Worm (Caenorhabditis elegans) whole organism, L4 larva: ENCODE measurements around the gene atrn-1.

Source experiments
- aly-2 ChIP-seq: sonication (generic microtip); optimal IDR thresholded peaks from 2 replicates; lab custom pipeline; 2018; ENCODE audit warnings: missing biosample characterization, missing genetic modification characterization
- arid-1 ChIP-seq: fragments of 200-800 bp; sonication (Bioruptor generic); conservative IDR thresholded peaks from 2 replicates; pipeline ENCODE4 v1.3.6; 2022; ENCODE audit warnings: missing genetic modification reagents, missing genetic modification characterization, missing compliant biosample characterization
- ces-1 ChIP-seq: fragments of 150-350 bp; sonication (generic microtip); optimal IDR thresholded peaks from 4 replicates; lab custom pipeline; 2014; ENCODE audit warnings: missing biosample characterization, missing genetic modification reagents, missing genetic modification characterization
- dpl-1 ChIP-seq: fragments of 150-350 bp; optimal IDR thresholded peaks from 2 replicates; lab custom pipeline; 2014; ENCODE audit warnings: missing biosample characterization, missing genetic modification reagents, missing genetic modification characterization
- egl-27 ChIP-seq: sonication (generic microtip); optimal IDR thresholded peaks from 3 replicates; lab custom pipeline; 2017; ENCODE audit warnings: missing biosample characterization, missing genetic modification reagents, missing genetic modification characterization
- fkh-10 ChIP-seq: fragments of 150-350 bp; optimal IDR thresholded peaks from 2 replicates; lab custom pipeline; 2014; ENCODE audit warnings: missing biosample characterization, missing genetic modification reagents, missing genetic modification characterization
- fos-1 ChIP-seq: fragments of 150-350 bp; optimal IDR thresholded peaks from 2 replicates; lab custom pipeline; 2014; ENCODE audit warnings: missing biosample characterization, missing genetic modification characterization
- nhr-48 ChIP-seq: sonication (generic microtip); optimal IDR thresholded peaks from 2 replicates; lab custom pipeline; 2016; ENCODE audit warnings: mild to moderate bottlenecking, missing genetic modification characterization, missing compliant biosample characterization
- nhr-77 ChIP-seq: fragments of 150-350 bp; optimal IDR thresholded peaks from 2 replicates; lab custom pipeline; 2014; ENCODE audit warnings: missing biosample characterization, missing genetic modification characterization
- skn-1 ChIP-seq: fragments of 150-350 bp; optimal IDR thresholded peaks from 2 replicates; lab custom pipeline; 2014; ENCODE audit warnings: missing biosample characterization, missing genetic modification characterization

DNA sequence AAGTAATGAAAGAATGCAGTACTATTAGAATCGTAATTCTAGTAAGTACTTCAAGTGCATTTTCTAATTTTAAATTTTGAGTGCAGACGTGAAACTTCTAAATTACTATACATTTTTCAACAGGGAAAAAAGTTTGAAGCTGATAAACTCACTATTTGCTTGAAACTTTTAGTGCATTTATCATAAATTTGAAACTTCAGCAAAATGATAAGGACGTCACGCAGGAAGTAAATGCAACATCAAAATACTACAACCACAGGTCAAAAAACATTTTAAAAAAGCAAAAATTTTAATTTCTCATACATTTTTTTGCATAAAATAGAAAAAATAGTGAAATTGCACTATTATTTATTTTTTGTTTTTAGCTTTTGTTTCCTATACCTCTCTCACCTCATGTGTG lies 28.1 kb downstream of the atrn-1 start:
- TF ChIP-seq ces-1 (GFP tag; lab: Kevin White, UChicago) = no peak
- TF ChIP-seq nhr-48 (tag; lab: Kevin White, UChicago) = no peak
- TF ChIP-seq egl-27 (tag; lab: Kevin White, UChicago) = no peak
- no peak for TF ChIP-seq dpl-1 (GFP tag; lab: Kevin White, UChicago)
- TF ChIP-seq arid-1 (GFP tag; lab: Robert Waterston, UW) = no peak
- TF ChIP-seq nhr-77 = no peak
- TF ChIP-seq skn-1 (tag; lab: Kevin White, UChicago) = no peak
- no peak for TF ChIP-seq fkh-10 (GFP tag; lab: Kevin White, UChicago)
- TF ChIP-seq fos-1 (tag; lab: Kevin White, UChicago) = no peak
- TF ChIP-seq aly-2 = no peak
